Worm (Caenorhabditis elegans) whole organism, L4/young adult: ENCODE results near the gene F28B12.1.
A peak's percentile ranks its signal among the peaks of the same experiment; 100 is the strongest.

ENCODE experiments used
- W03F9.2 ChIP-seq: fragments of 150-350 bp; optimal IDR thresholded peaks from 2 replicates; lab custom pipeline; 2014; ENCODE audit warnings: missing biosample characterization, missing genetic modification characterization
- dao-5 ChIP-seq: sonication (generic microtip); optimal IDR thresholded peaks from 2 replicates; lab custom pipeline; 2016; ENCODE audit warnings: missing genotype, missing genetic modification characterization, moderate library complexity, missing compliant biosample characterization
- him-1 ChIP-seq: sonication (generic microtip); optimal IDR thresholded peaks from 2 replicates; lab custom pipeline; 2016; ENCODE audit warnings: missing genotype, missing genetic modification reagents, missing genetic modification characterization, missing compliant biosample characterization

The F28B12.1 gene

DNA sequence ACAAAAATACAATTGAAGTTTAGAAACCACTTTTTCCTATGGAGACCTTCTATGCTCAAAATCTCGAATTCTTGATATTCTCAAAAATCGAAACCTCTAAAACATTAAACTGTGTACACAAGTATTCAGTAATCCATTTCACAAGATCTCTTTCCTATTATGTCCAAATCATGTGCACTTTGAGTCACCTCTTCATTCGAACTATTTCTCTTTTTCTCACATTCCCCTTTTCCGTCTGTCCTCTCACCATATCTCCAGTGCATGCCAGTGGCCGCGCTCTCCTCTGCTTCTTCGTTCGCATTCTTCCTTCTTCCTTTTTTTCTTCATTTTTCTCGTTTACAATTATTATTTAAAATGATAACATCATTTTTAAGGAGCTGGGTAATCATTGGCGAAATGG is at the start of gene F28B12.1:
Gene F28B12.1 (plus strand): TSS at position 335 of the 400 bp plus-strand sequence.
- TF ChIP-seq W03F9.2 (tag; lab: Kevin White, UChicago) = no peak
- peak; percentile 16 for TF ChIP-seq him-1 (tag; lab: Kevin White, UChicago)

DNA sequence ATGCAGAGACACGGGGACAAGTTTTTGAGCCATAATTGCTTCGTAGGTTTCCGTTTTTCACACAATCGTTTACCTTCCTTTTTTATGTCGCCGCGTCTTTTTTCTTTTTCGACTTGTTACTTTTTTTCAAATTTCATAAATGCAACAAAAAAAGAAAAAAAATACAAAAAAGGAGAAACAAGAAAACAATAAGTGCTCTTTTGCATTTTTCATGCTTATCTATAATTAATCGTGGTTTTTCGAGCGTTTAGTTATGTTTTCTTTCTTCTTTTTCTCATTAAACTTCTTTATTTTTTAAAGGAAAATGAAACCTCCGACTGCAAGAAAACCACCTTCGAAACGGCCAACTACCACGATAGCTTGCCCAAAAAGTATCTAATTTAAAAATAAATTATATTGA is 46.9 kb upstream of the F28B12.1 start, which contains the start of gene F59G1.4:
Gene F59G1.4 (plus strand): TSS at position 301 of the 400 bp plus-strand sequence.
- TF ChIP-seq him-1 (tag; lab: Kevin White, UChicago) (no peak), W03F9.2 (tag; lab: Kevin White, UChicago) (no peak), dao-5 (tag; lab: Kevin White, UChicago) (no peak)

DNA sequence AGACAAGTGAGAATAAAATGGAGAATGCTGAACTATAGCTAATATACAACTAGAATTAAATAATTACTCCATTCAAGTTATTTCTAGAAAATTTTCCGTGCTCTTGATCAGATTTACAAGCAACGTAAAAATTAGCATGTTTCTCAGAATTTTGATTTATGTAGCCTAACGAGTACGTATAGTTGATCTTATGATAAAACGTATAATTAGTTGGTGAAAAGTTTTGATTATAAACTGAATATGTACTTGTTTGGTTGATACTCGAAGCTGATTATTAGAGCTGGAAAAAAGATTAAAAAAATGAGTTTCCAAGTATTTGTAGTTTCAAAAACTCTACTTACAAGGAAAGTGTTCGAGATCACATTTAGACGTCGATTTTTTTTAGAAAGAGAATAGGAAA is 46.2 kb upstream of the F28B12.1 start:
- TF ChIP-seq him-1 (tag; lab: Kevin White, UChicago) (no peak), dao-5 (tag; lab: Kevin White, UChicago) (no peak), W03F9.2 (tag; lab: Kevin White, UChicago) (no peak)

DNA sequence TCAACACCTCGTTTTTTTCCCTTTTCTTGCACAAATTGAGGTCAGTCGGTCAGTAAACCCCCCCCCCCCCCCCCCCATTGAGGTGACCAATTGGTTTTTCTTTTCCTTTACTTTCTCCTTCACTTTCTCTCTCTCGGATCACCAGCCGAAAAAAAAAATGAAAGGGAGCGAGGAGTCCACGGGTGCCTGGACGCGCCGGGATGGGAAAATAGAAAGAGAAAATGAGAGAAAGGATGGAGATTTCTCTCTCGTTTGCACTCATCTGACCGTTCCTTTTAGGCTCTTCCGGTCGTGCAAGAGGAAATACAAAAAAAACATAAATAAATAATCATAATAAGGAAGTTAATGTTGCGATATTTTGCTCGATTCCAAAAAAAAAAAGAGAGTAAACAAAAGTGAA is 43.6 kb upstream of the F28B12.1 start:
- TF ChIP-seq him-1 (tag; lab: Kevin White, UChicago) = no peak
- no peak for TF ChIP-seq W03F9.2 (tag; lab: Kevin White, UChicago)
- TF ChIP-seq dao-5 (tag; lab: Kevin White, UChicago) = no peak

DNA sequence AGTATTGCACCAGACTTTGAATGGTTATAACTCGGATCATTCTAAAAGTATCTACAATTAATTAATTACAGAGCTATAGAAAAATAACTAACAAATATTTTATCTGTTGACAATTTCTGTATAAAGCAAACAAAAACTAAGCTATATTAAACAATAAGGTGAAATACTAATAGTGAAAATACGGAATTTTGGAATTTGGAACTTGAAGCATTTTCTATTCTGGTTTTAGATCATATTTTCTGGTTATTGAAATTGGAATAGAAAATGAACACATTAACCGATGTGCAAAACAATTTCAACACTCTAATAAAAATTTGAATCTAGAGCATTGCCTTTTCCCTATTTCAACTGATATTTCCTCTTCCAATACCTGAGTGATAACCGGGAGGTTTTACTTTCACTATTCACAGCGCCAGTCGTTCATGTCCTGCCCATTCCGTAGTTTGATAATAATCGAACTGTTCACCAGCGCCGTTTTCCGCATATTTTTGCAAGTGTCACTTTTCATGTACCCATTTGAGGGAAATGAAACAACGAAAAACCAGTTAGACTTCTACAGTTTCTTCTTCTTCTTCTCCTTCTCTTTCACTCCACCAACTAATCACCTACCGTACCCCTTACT is 42.8 kb upstream of the F28B12.1 start:
- peak; percentile 16 for TF ChIP-seq W03F9.2 (tag; lab: Kevin White, UChicago)
- no peak for TF ChIP-seq him-1 (tag; lab: Kevin White, UChicago)
- no peak for TF ChIP-seq dao-5 (tag; lab: Kevin White, UChicago)

DNA sequence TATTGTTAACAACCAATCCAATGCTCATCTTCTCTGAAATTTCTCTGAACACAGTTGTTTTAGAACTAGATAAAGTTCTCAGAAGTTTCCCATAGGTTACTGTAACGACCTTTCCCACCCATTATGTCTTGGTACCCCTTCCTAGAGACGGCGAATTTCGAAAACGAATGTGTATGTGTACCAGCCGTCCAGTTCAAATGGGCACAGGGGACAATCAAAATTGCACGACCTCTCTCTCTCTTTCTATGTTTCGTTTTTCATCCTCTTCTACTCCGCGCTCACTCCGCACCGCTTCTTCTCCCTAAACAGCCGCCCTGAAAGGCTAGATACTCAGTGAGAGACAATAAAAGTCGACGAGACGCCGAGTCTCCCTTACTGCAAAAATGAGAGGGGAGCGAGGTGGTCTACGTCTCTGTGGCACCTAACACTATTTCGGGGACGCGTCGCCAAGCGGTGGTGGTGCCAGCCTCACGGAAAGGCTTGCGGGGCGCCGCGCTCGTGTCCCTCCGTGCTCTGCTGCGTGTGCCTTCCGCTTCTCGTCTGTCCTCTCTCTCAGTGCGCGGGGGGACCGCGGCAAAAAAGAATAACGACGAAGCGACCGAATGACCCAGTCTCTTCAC is 41.2 kb upstream of the F28B12.1 start:
- no peak for TF ChIP-seq him-1 (tag; lab: Kevin White, UChicago)

DNA sequence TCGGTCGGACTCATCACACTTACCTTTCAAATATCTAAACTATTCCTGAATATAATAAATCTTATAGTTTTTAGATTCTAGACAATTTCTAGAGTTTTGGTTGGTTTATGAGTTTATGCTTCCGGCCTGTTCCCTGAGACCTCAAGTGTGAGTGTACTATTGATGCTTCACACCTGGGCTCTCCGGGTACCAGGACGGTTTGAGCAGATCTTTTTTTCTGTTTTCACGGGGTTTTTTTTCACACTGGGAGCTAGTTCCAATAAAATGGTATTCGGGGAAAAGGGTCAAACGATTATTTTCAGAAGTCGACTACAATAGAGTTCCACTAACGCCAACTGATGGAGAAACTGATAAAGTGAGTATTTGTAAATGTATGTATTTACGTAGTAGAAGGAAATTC is 40.6 kb upstream of the F28B12.1 start:
- TF ChIP-seq dao-5 (tag; lab: Kevin White, UChicago) = no peak

DNA sequence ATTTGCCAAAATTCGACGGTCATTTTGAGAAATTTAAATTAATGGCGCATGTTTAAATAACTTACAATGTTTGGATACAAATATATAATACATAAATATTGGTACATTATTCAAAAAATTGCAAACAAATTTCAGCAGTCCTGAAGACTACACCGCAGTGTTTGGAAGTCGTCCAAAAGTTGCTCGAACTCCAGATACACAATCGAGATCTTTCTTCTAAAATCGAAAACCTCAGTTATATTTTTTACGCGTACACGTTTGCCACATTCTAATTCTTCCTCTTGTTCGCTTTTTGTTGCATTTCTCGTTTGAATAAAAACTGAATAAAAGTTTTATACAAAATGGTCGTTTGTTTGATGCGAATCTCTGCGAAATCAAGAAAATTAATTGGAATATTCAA is 38.5 kb upstream of the F28B12.1 start, which contains the start of gene tsp-18:
Gene tsp-18 (plus strand): TSS at position 301 of the 400 bp plus-strand sequence.
- TF ChIP-seq him-1 (tag; lab: Kevin White, UChicago) = no peak
- TF ChIP-seq W03F9.2 (tag; lab: Kevin White, UChicago) = no peak
- TF ChIP-seq dao-5 (tag; lab: Kevin White, UChicago) = no peak

DNA sequence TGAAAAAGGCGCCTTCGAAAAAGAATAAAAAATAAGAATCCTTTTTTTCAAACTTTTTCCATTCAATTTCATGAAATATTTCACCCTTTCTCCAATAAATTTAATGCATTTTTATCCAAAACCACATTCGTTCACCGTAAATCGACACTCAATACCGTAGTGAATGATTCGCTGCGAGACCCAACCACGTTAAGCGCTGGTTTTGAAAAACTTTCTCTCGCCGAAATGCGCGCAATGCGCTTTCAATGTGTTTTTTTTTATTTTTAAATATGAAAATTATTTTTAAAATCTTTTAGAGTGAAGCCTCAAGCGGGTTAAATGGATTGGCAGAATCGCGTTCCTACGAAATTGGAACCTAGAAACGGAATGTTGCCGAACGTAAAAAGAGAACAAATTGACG is 36.5 kb upstream of the F28B12.1 start, which contains the start of gene F59G1.8:
Gene F59G1.8 (plus strand): TSS at position 293 of the 400 bp plus-strand sequence.
- TF ChIP-seq W03F9.2 (tag; lab: Kevin White, UChicago) (no peak), him-1 (tag; lab: Kevin White, UChicago) (no peak), dao-5 (tag; lab: Kevin White, UChicago) (no peak)

DNA sequence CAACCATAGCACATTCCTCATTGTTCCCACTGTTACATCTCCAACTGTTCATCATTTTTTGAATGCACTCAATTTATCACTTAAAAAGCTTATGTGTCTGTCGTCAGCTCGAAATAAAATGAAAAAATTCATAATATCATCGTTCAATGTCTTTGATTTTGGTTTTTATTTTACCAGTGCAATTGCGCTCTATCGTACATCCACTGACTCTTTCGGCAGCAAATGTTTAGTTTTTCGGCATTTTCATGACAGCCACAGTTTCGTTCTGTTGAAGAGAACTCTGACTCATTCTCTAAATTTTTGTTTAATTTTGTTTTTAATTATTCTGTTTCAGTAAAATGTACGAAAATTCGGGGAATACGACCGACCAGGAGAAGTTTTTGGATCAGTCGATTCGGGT is 35.2 kb upstream of the F28B12.1 start, which contains the start of gene vps-35:
Gene vps-35 (plus strand): TSS at position 335 of the 400 bp plus-strand sequence.
- TF ChIP-seq him-1 (tag; lab: Kevin White, UChicago) (no peak), dao-5 (tag; lab: Kevin White, UChicago) (no peak), W03F9.2 (tag; lab: Kevin White, UChicago) (no peak)

DNA sequence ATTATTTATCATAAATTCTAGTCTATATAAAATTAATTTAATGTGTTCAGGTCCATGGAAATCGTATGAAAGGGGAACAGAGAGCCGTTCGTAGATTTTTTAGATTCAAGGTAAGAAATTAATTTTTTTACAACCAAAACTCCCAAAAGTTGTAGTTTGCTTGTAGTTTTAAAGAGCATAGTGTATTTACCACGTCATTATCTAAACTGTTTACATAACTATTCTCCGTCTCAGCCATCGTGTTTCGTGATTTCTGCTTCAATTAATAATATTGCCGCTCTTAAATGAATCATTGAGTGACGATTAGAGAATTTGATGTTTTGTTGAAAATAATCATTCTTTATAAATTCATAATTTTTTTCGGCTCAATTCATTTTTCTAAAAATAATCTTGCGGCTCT is 31.5 kb upstream of the F28B12.1 start, which contains the start of gene cgt-3:
Gene cgt-3 (plus strand): TSS at position 51 of the 400 bp plus-strand sequence.
- TF ChIP-seq him-1 (tag; lab: Kevin White, UChicago) = no peak
- no peak for TF ChIP-seq W03F9.2 (tag; lab: Kevin White, UChicago)
- TF ChIP-seq dao-5 (tag; lab: Kevin White, UChicago) = no peak

DNA sequence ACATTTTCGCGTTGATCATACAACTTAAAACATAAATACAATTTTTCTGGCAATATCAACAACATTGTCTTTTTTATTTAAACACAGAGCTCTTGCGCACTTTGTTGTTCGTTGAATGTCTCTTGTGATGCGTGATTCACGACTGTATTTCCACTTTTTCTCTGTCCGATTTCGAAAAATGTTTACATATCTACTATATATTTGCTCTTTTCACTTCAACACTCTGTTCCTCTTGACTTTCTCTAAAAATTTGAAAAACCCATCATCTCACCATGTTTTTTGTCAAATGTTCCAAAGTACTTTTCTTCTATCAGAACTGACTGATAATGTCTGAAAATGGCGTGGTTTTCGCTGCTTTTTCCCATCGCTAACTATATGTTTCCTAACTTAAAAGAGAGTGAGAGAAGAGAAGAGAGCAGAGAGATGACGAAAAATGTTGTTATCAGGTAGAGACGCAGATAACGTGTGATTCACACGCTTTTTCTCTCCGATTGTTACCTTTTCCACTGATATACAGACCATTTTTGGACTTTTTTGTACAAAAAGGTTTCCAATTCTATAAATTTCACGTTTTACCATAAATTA is 30.7 kb upstream of the F28B12.1 start:
- TF ChIP-seq him-1 (tag; lab: Kevin White, UChicago) (no peak), dao-5 (tag; lab: Kevin White, UChicago) (no peak), W03F9.2 (tag; lab: Kevin White, UChicago) (no peak)

DNA sequence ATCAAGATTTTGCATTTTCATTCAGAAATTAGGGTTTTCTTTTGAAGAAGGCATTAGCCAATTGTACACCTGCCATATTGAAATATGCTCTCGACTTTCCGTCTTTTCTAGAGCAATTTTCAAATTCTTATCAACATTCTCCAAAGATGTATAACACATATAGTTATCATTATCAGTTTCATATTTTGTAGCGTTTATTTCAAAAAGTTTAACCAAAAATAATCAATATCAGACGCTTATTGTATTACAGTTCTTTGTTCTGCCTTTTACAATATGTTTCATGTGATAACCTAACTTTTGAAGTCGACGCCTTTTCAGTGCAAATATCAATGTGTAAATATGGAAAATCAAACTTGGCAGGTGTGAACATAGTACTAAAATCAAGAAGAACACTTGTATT is 28.8 kb upstream of the F28B12.1 start:
- TF ChIP-seq dao-5 (tag; lab: Kevin White, UChicago) (no peak), W03F9.2 (tag; lab: Kevin White, UChicago) (no peak), him-1 (tag; lab: Kevin White, UChicago) (no peak)
